Worm (Caenorhabditis elegans): ENCODE results near the gene fbxa-165.

ce11 chrII:1621180-1621579, 4.9 kb upstream of the fbxa-165 start, which contains the start of gene fbxa-158:
- TF ChIP-seq skn-1 (tag; optimal IDR thresholded peaks at IDR 0.05), result no peak
- no peak for TF ChIP-seq xbp-1 (tag; optimal IDR thresholded peaks at IDR 0.05)
- no peak for TF ChIP-seq nhr-12 (tag; optimal IDR thresholded peaks at IDR 0.05)
- TF ChIP-seq aly-2 (tag; optimal IDR thresholded peaks at IDR 0.05), result no peak
- TF ChIP-seq nhr-76 (tag; optimal IDR thresholded peaks at IDR 0.05), result no peak
- TF ChIP-seq elt-2 (tag; optimal IDR thresholded peaks at IDR 0.05), result no peak
- TF ChIP-seq snpc-4 (tag; optimal IDR thresholded peaks at IDR 0.05), result no peak
